Fruit fly (Drosophila melanogaster) whole organism, embryonic: ENCODE results near the gene Ir25a.
A peak's percentile ranks its signal among the peaks of the same experiment; 100 is the strongest.

Source experiments
- ATbp ChIP-seq: fragments of 200-800 bp; sonication (Bioruptor generic); optimal IDR thresholded peaks from 2 replicates; lab custom pipeline; 2017; ENCODE audit warnings: missing biosample characterization, mild to moderate bottlenecking, missing genetic modification characterization, missing genetic modification reagents
- Atf3 ChIP-seq: fragments of 200-800 bp; sonication (Bioruptor generic); optimal IDR thresholded peaks from 3 replicates; lab custom pipeline; 2016; ENCODE audit warnings: missing biosample characterization, missing genetic modification characterization
- CG10543 ChIP-seq: fragments of 200-800 bp; sonication (Bioruptor generic); optimal IDR thresholded peaks from 3 replicates; lab custom pipeline; 2017; ENCODE audit warnings: missing biosample characterization, mild to moderate bottlenecking, missing genetic modification characterization, moderate library complexity
- CG11504 ChIP-seq: fragments of 200-800 bp; sonication (Bioruptor generic); optimal IDR thresholded peaks from 3 replicates; lab custom pipeline; 2019; ENCODE audit warnings: missing biosample characterization, mild to moderate bottlenecking, missing genetic modification characterization, moderate library complexity
- CG11723 ChIP-seq: fragments of 200-800 bp; sonication (Bioruptor generic); optimal IDR thresholded peaks from 2 replicates; lab custom pipeline; 2017; ENCODE audit warnings: missing biosample characterization, mild to moderate bottlenecking, missing genetic modification characterization
- CG12769 ChIP-seq: fragments of 200-800 bp; sonication (Bioruptor generic); optimal IDR thresholded peaks from 2 replicates; lab custom pipeline; 2019; ENCODE audit warnings: missing biosample characterization, mild to moderate bottlenecking, missing genetic modification characterization, moderate library complexity
- CG13123 ChIP-seq: fragments of 200-800 bp; sonication (Bioruptor generic); optimal IDR thresholded peaks from 2 replicates; lab custom pipeline; 2016; ENCODE audit warnings: missing biosample characterization, missing genetic modification characterization
- CG14050 ChIP-seq: fragments of 200-800 bp; sonication (Bioruptor generic); IDR thresholded peaks from 3 replicates; pipeline ENCODE4 v1.3.6; 2022; ENCODE audit warnings: missing biosample characterization, missing genetic modification characterization
- CG15269 ChIP-seq: fragments of 200-800 bp; sonication (Bioruptor generic); optimal IDR thresholded peaks from 2 replicates; lab custom pipeline; 2018; ENCODE audit warnings: missing biosample characterization, mild to moderate bottlenecking, missing genetic modification characterization, moderate library complexity
- CG1603 ChIP-seq: fragments of 200-800 bp; sonication (Bioruptor generic); optimal IDR thresholded peaks from 2 replicates; lab custom pipeline; 2019; ENCODE audit warnings: missing biosample characterization, mild to moderate bottlenecking, missing genetic modification characterization, moderate library complexity
- CG17802 ChIP-seq: fragments of 200-800 bp; sonication (Bioruptor generic); optimal IDR thresholded peaks from 2 replicates; lab custom pipeline; 2018; ENCODE audit warnings: missing biosample characterization, mild to moderate bottlenecking, missing genetic modification characterization, moderate library complexity
- CG3281 ChIP-seq: fragments of 200-800 bp; sonication (Bioruptor generic); optimal IDR thresholded peaks from 3 replicates; lab custom pipeline; 2017; ENCODE audit warnings: missing biosample characterization, mild to moderate bottlenecking, missing genetic modification characterization
- CG3847 ChIP-seq: fragments of 200-800 bp; sonication (Bioruptor generic); IDR thresholded peaks from 2 replicates; pipeline ENCODE4 v1.3.6; 2022; ENCODE audit warnings: missing biosample characterization, missing genetic modification characterization
- CG6175 ChIP-seq: fragments of 200-800 bp; sonication (Bioruptor generic); IDR thresholded peaks from 3 replicates; pipeline ENCODE4 v1.3.6; 2022; ENCODE audit warnings: missing biosample characterization, missing genetic modification characterization
- CG6254 ChIP-seq: fragments of 200-800 bp; sonication (Bioruptor generic); optimal IDR thresholded peaks from 3 replicates; lab custom pipeline; 2017; ENCODE audit warnings: mild to moderate bottlenecking, missing biosample characterization, missing genetic modification reagents, missing genetic modification characterization
- CG6813 ChIP-seq: fragments of 200-800 bp; sonication (Bioruptor generic); optimal IDR thresholded peaks from 2 replicates; lab custom pipeline; 2017; ENCODE audit warnings: missing biosample characterization, missing genetic modification characterization, mild to moderate bottlenecking, moderate library complexity, missing genetic modification reagents
- CG7987 ChIP-seq: fragments of 200-800 bp; sonication (Bioruptor generic); optimal IDR thresholded peaks from 2 replicates; lab custom pipeline; 2018; ENCODE audit warnings: missing biosample characterization, mild to moderate bottlenecking, missing genetic modification characterization, moderate library complexity
- CG8089 ChIP-seq: fragments of 200-800 bp; sonication (Bioruptor generic); optimal IDR thresholded peaks from 3 replicates; lab custom pipeline; 2016; ENCODE audit warnings: missing biosample characterization, missing genetic modification characterization
- CG9215 ChIP-seq: fragments of 200-800 bp; sonication (Bioruptor generic); IDR thresholded peaks from 2 replicates; pipeline ENCODE4 v1.3.6; 2022; ENCODE audit warnings: missing biosample characterization, missing genetic modification characterization
- Chrac-16 ChIP-seq: fragments of 200-800 bp; sonication (Bioruptor generic); optimal IDR thresholded peaks from 3 replicates; lab custom pipeline; 2016; ENCODE audit warnings: missing biosample characterization, missing genetic modification characterization
- Dip3 ChIP-seq: fragments of 200-800 bp; sonication (Bioruptor generic); optimal IDR thresholded peaks from 3 replicates; lab custom pipeline; 2016; ENCODE audit warnings: missing biosample characterization, missing genetic modification characterization
- HLH54F ChIP-seq: fragments of 200-800 bp; sonication (Bioruptor generic); optimal IDR thresholded peaks from 3 replicates; lab custom pipeline; 2016; ENCODE audit warnings: missing biosample characterization, missing genetic modification characterization
- HLHmδ ChIP-seq: fragments of 200-800 bp; sonication (Bioruptor generic); optimal IDR thresholded peaks from 2 replicates; lab custom pipeline; 2018; ENCODE audit warnings: missing biosample characterization, mild to moderate bottlenecking, missing genetic modification characterization, moderate library complexity
- Hr51 ChIP-seq, 2 experiments: fragments of 200-800 bp; sonication (Bioruptor generic); optimal IDR thresholded peaks; 2 replicates in 1 of 2; 3 replicates in 1 of 2; lab custom pipeline; 2016 to 2018; ENCODE audit warnings: missing biosample characterization in 2 of 2, missing genetic modification characterization in 2 of 2, mild to moderate bottlenecking in 1 of 2, moderate library complexity in 1 of 2
- Max ChIP-seq: fragments of 200-800 bp; sonication (Bioruptor generic); optimal IDR thresholded peaks from 2 replicates; lab custom pipeline; 2016; ENCODE audit warnings: missing biosample characterization, mild to moderate bottlenecking, missing genetic modification characterization
- Ptx1 ChIP-seq: fragments of 200-800 bp; sonication (Bioruptor generic); IDR thresholded peaks from 2 replicates; pipeline ENCODE4 v1.3.6; 2022; ENCODE audit warnings: missing biosample characterization, missing genetic modification characterization
- Stat92E ChIP-seq, 3 experiments: fragments of >200 bp in 2 of 3; fragments of 200-800 bp in 1 of 3; sonication (Bioruptor generic) in 1 of 3; optimal IDR thresholded peaks; 2 replicates each; lab custom pipeline; 2017 to 2019; ENCODE audit warnings: missing biosample characterization in 3 of 3, missing genetic modification characterization in 3 of 3, mild to moderate bottlenecking in 1 of 3, moderate library complexity in 1 of 3
- Taf1 ChIP-seq: fragments of 200-800 bp; sonication (Bioruptor generic); IDR thresholded peaks from 2 replicates; pipeline ENCODE4 v1.3.6; 2022; ENCODE audit warnings: missing biosample characterization, missing genetic modification characterization
- ac ChIP-seq: fragments of 200-800 bp; sonication (Bioruptor generic); optimal IDR thresholded peaks from 3 replicates; lab custom pipeline; 2017; ENCODE audit warnings: missing biosample characterization, mild to moderate bottlenecking, missing genetic modification characterization
- bbx ChIP-seq: fragments of 200-800 bp; sonication (Bioruptor generic); IDR thresholded peaks from 2 replicates; pipeline ENCODE4 v1.3.6; 2022; ENCODE audit warnings: missing biosample characterization, missing genetic modification characterization; ENCODE audit not compliant: partially characterized antibody
- chn ChIP-seq: fragments of 200-800 bp; sonication (Bioruptor generic); optimal IDR thresholded peaks from 2 replicates; lab custom pipeline; 2016; ENCODE audit warnings: missing biosample characterization, missing genetic modification characterization
- fd102C ChIP-seq: fragments of 200-800 bp; sonication (Bioruptor generic); optimal IDR thresholded peaks from 2 replicates; lab custom pipeline; 2018; ENCODE audit warnings: missing biosample characterization, mild to moderate bottlenecking, missing genetic modification characterization, moderate library complexity
- fd64A ChIP-seq: fragments of 200-800 bp; sonication (Bioruptor generic); optimal IDR thresholded peaks from 3 replicates; lab custom pipeline; 2018; ENCODE audit warnings: missing biosample characterization, mild to moderate bottlenecking, missing genetic modification characterization
- jigr1 ChIP-seq: fragments of 200-800 bp; sonication (Bioruptor generic); IDR thresholded peaks from 3 replicates; pipeline ENCODE4 v1.3.6; 2022; ENCODE audit warnings: missing biosample characterization, missing genetic modification characterization
- lbe ChIP-seq: fragments of 200-800 bp; sonication (Bioruptor generic); optimal IDR thresholded peaks from 2 replicates; lab custom pipeline; 2016; ENCODE audit warnings: missing biosample characterization, mild to moderate bottlenecking, missing genetic modification characterization
- mirr ChIP-seq: fragments of 200-800 bp; sonication (Bioruptor generic); optimal IDR thresholded peaks from 3 replicates; lab custom pipeline; 2018; ENCODE audit warnings: missing biosample characterization, mild to moderate bottlenecking, missing genetic modification characterization
- nerfin-2 ChIP-seq: fragments of 200-800 bp; sonication (Bioruptor generic); IDR thresholded peaks from 2 replicates; pipeline ENCODE4 v1.3.6; 2022; ENCODE audit warnings: missing biosample characterization, missing genetic modification characterization; ENCODE audit not compliant: partially characterized antibody
- pb ChIP-seq: fragments of 200-800 bp; sonication (Bioruptor generic); optimal IDR thresholded peaks from 3 replicates; lab custom pipeline; 2016; ENCODE audit warnings: missing biosample characterization, missing genetic modification characterization
- pho ChIP-seq: fragments of 200-800 bp; sonication (Bioruptor generic); optimal IDR thresholded peaks from 2 replicates; lab custom pipeline; 2016; ENCODE audit warnings: missing biosample characterization, missing genetic modification characterization
- sna ChIP-seq: fragments of 200-800 bp; sonication (Bioruptor generic); IDR thresholded peaks from 2 replicates; pipeline ENCODE4 v1.3.6; 2022; ENCODE audit warnings: missing biosample characterization, missing genetic modification characterization; ENCODE audit not compliant: partially characterized antibody
- stc ChIP-seq: fragments of 200-800 bp; sonication (Bioruptor generic); IDR thresholded peaks from 2 replicates; pipeline ENCODE4 v1.3.6; 2022; ENCODE audit warnings: missing biosample characterization, missing genetic modification characterization
- tgo ChIP-seq: fragments of 200-800 bp; sonication (Bioruptor generic); IDR thresholded peaks from 3 replicates; pipeline ENCODE4 v1.3.6; 2022; ENCODE audit warnings: missing biosample characterization, missing genetic modification characterization
- trem ChIP-seq: fragments of 200-800 bp; optimal IDR thresholded peaks from 3 replicates; lab custom pipeline; 2019; ENCODE audit warnings: missing biosample characterization, mild to moderate bottlenecking, missing genetic modification characterization, moderate library complexity
- vfl ChIP-seq: fragments of 200-800 bp; sonication (Bioruptor generic); optimal IDR thresholded peaks from 2 replicates; lab custom pipeline; 2016; ENCODE audit warnings: missing biosample characterization, missing genetic modification characterization
- zfh2 ChIP-seq: fragments of 200-800 bp; sonication (Bioruptor generic); optimal IDR thresholded peaks from 2 replicates; lab custom pipeline; 2016; ENCODE audit warnings: missing biosample characterization, missing genetic modification characterization

The Ir25a gene

DNA sequence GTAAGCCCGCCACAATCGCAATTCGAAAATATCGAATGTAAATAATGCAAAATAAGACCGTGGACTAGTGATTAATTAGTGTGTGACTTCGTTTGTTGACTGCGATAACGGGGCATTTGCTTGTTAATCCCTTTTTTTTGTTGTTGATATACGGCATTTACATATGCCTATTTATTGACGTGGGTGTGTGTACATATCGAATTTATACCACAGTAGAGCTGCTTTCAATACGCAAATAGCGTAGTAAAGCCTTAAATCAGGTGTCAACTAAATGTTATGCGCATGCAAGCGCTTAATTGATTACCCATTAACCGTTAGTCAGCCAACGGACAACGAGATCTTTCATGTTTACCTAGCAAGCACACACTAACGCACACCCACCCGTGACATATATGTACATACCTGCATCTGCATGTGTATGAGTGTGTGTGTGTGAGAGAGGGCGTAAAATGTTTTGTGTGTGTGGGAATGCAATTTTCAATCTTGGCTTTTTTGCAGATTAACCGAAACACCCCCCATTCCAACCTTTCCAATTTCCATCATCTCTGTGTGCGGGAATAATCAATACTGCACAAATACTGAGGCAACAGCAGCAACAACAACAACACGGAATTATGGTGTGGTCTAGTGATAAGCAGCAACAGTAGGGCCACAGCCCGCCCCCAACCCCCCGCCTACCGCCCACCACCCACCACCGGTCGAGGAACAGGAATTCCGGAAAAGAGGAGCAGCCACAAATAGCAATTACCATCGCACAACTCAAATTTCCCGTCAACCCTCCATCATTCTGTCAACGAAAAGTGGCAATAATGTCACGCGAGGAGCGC is 3.6 kb upstream of the Ir25a start (continued):
- TF ChIP-seq CG3847 (GFP tag; lab: Robert Waterston, UW) (no peak), CG17802 (tag; lab: Kevin White, UChicago) (no peak), Ptx1 (GFP tag; lab: Robert Waterston, UW) (no peak), CG1603 (tag; lab: Kevin White, UChicago) (no peak), CG9215 (GFP tag; lab: Robert Waterston, UW) (no peak), ATbp (peak; percentile 60), CG11723 (peak; percentile 37), Chrac-16 (no peak)

dm6 chr2L:4837772-4838397 is 2.8 kb upstream of the Ir25a start, which contains the start of the genes tank and CG12194:
TSS of gene tank (minus strand) at chr2L:4837999.
TSS of gene CG12194 (plus strand) at chr2L:4838347.
- TF ChIP-seq CG3281 (GFP tag; lab: Kevin White, UChicago) (peak; percentile 98), fd64A (peak; percentile 96), bbx (GFP tag; lab: Robert Waterston, UW) (peak; percentile 73), Dip3 (GFP tag; lab: Kevin White, UChicago) (peak; percentile 98), Atf3 (peak; percentile 99), mirr (peak; percentile 91), vfl (GFP tag; lab: Kevin White, UChicago) (peak; percentile 99), CG10543 (GFP tag; lab: Kevin White, UChicago) (peak; percentile 81), Max (GFP tag; lab: Kevin White, UChicago) (peak; percentile 98), Hr51 (GFP tag; optimal IDR thresholded peaks at IDR 0.05; lab: Kevin White, UChicago) (peak; percentile 99), Stat92E (GFP tag; optimal IDR thresholded peaks at IDR 0.05; lab: Kevin White, UChicago) (peak in 1 of 3 experiments; percentile 81), stc (GFP tag; lab: Robert Waterston, UW) (peak; percentile 99), CG12769 (peak; percentile 100), CG6175 (GFP tag; lab: Robert Waterston, UW) (peak; percentile 98), CG3847 (GFP tag; lab: Robert Waterston, UW) (peak; percentile 99), Chrac-16 (peak; percentile 99), CG15269 (tag; lab: Kevin White, UChicago) (peak; percentile 98), HLHmδ (GFP tag; lab: Kevin White, UChicago) (no peak), CG14050 (GFP tag; lab: Robert Waterston, UW) (peak; percentile 99), nerfin-2 (GFP tag; lab: Robert Waterston, UW) (peak; percentile 60; the same call in 1 of the 2 replicates), Taf1 (GFP tag; lab: Robert Waterston, UW) (peak; percentile 97), sna (GFP tag; lab: Robert Waterston, UW) (peak; percentile 79), pb (GFP tag; lab: Kevin White, UChicago) (peak; percentile 99), CG8089 (GFP tag; lab: Kevin White, UChicago) (peak; percentile 99), ac (GFP tag; lab: Kevin White, UChicago) (peak; percentile 95), zfh2 (GFP tag; lab: Kevin White, UChicago) (peak; percentile 99), CG11504 (tag; lab: Kevin White, UChicago) (peak; percentile 97), trem (tag; lab: Kevin White, UChicago) (peak; percentile 96), CG6813 (GFP tag; lab: Kevin White, UChicago) (peak; percentile 98), CG13123 (GFP tag; lab: Kevin White, UChicago) (peak; percentile 98), tgo (peak; percentile 99), pho (GFP tag; lab: Kevin White, UChicago) (peak; percentile 99), CG7987 (GFP tag; lab: Kevin White, UChicago) (peak; percentile 98), jigr1 (GFP tag; lab: Robert Waterston, UW) (peak; percentile 99), chn (GFP tag; lab: Kevin White, UChicago) (peak; percentile 99), lbe (GFP tag; lab: Kevin White, UChicago) (peak; percentile 95), HLH54F (GFP tag; lab: Kevin White, UChicago) (peak; percentile 99), CG6254 (GFP tag; lab: Kevin White, UChicago) (peak; percentile 97), fd102C (GFP tag; lab: Kevin White, UChicago) (peak; percentile 92)
